Worm (Caenorhabditis elegans) whole organism, L2 larva: ENCODE data around the gene C47E8.3.

Source experiments
- aly-2 ChIP-seq: fragments of 150-350 bp; optimal IDR thresholded peaks from 2 replicates; lab custom pipeline; 2014; ENCODE audit warnings: missing biosample characterization, missing genetic modification characterization
- egl-27 ChIP-seq: sonication (generic microtip); optimal IDR thresholded peaks from 3 replicates; lab custom pipeline; 2017; ENCODE audit warnings: missing biosample characterization, missing genetic modification reagents, missing genetic modification characterization
- nhr-12 ChIP-seq: fragments of 150-350 bp; optimal IDR thresholded peaks from 2 replicates; lab custom pipeline; 2014; ENCODE audit warnings: missing biosample characterization, missing genetic modification characterization
- unc-62 ChIP-seq: fragments of 150-350 bp; optimal IDR thresholded peaks from 2 replicates; lab custom pipeline; 2014; ENCODE audit warnings: missing biosample characterization, missing genetic modification reagents, missing genetic modification characterization

ce11 chrV:14655689-14656088 lies 24.4 kb upstream of the C47E8.3 start:
- no peak for TF ChIP-seq unc-62 (GFP tag; lab: Kevin White, UChicago)
- no peak for TF ChIP-seq nhr-12 (tag; lab: Kevin White, UChicago)
- TF ChIP-seq egl-27 (tag; lab: Kevin White, UChicago): no peak
- TF ChIP-seq aly-2 (tag; lab: Kevin White, UChicago): no peak
